1 fruit fly cellular context compared by ENCODE assay signal in genomic region chr3R:27130551-27131161, dm6.
A peak's percentile ranks its signal among the peaks of the same experiment; 100 is the strongest.
TF ChIP-seq lines count a peak whose summit lies in the region.

No protein-coding gene starts in this region.

TF ChIP-seq in whole organism, embryonic, 481 proteins besides CTCF, POLR2A, EP300 and RAD21 (continued from another document):
- TF ChIP-seq E2f2 (GFP tag; IDR thresholded peaks at IDR 0.05; lab: Robert Waterston, UW) = no peak
- no peak for TF ChIP-seq CHES-1-like (GFP tag; optimal IDR thresholded peaks at IDR 0.05; lab: Kevin White, UChicago)
- TF ChIP-seq Opbp (GFP tag; IDR thresholded peaks at IDR 0.05; lab: Robert Waterston, UW; ENCODE audit: partially characterized antibody) = no peak
- TF ChIP-seq otp (GFP tag; IDR thresholded peaks at IDR 0.05; lab: Robert Waterston, UW) = 0 out of 3 replicates have a peak, but pooled peaks have one; percentile 17
- no peak for TF ChIP-seq zfh2 (GFP tag; optimal IDR thresholded peaks at IDR 0.05; lab: Kevin White, UChicago)
- TF ChIP-seq h (optimal IDR thresholded peaks at IDR 0.05; lab: Kevin White, UChicago) = no peak
- no peak for TF ChIP-seq Xrp1 (GFP tag; IDR thresholded peaks at IDR 0.05; lab: Robert Waterston, UW)
- no peak for TF ChIP-seq Bdp1 (GFP tag; optimal IDR thresholded peaks at IDR 0.05; lab: Kevin White, UChicago)
- TF ChIP-seq vvl (GFP tag; IDR thresholded peaks at IDR 0.05; lab: Robert Waterston, UW) = 0 out of 2 replicates have a peak, but pooled peaks have one; percentile 11
- no peak for TF ChIP-seq YL-1 (GFP tag; optimal IDR thresholded peaks at IDR 0.05; lab: Kevin White, UChicago)
- TF ChIP-seq slp2 (GFP tag; optimal IDR thresholded peaks at IDR 0.05; lab: Kevin White, UChicago) = no peak
- no peak for TF ChIP-seq CG3407 (GFP tag; optimal IDR thresholded peaks at IDR 0.05; lab: Kevin White, UChicago)
- no peak for TF ChIP-seq tll (GFP tag; optimal IDR thresholded peaks at IDR 0.05; lab: Kevin White, UChicago)
- no peak for TF ChIP-seq CG7357 (GFP tag; IDR thresholded peaks at IDR 0.05; lab: Robert Waterston, UW)
- TF ChIP-seq CG6765 (GFP tag; optimal IDR thresholded peaks at IDR 0.05; lab: Kevin White, UChicago) = no peak
- peak; percentile 37 for TF ChIP-seq CG10543 (GFP tag; optimal IDR thresholded peaks at IDR 0.05; lab: Kevin White, UChicago)
- TF ChIP-seq Hr78 (GFP tag; optimal IDR thresholded peaks at IDR 0.05; lab: Kevin White, UChicago) = no peak
- TF ChIP-seq vfl (GFP tag; optimal IDR thresholded peaks at IDR 0.05; lab: Kevin White, UChicago) = no peak
- TF ChIP-seq CG2129 (GFP tag; IDR thresholded peaks at IDR 0.05; lab: Robert Waterston, UW; ENCODE audit: partially characterized antibody) = no peak
- TF ChIP-seq jigr1 (GFP tag; IDR thresholded peaks at IDR 0.05; lab: Robert Waterston, UW) = no peak
- no peak for TF ChIP-seq lmd (GFP tag; IDR thresholded peaks at IDR 0.05; lab: Robert Waterston, UW)
- TF ChIP-seq lbe (GFP tag; optimal IDR thresholded peaks at IDR 0.05; lab: Kevin White, UChicago) = no peak
- TF ChIP-seq CG11456 (GFP tag; IDR thresholded peaks at IDR 0.05; lab: Robert Waterston, UW) = no peak
- no peak for TF ChIP-seq CG8290 (GFP tag; optimal IDR thresholded peaks at IDR 0.05; lab: Kevin White, UChicago)
- peak in 1 of 2 experiments; percentile 22 for TF ChIP-seq CG8290 (tag; optimal IDR thresholded peaks at IDR 0.05; lab: Kevin White, UChicago)
- TF ChIP-seq Adf1 (GFP tag; IDR thresholded peaks at IDR 0.05; lab: Robert Waterston, UW) = peak; percentile 36; the same call in 1 of the 2 replicates
- TF ChIP-seq CG13123 (GFP tag; optimal IDR thresholded peaks at IDR 0.05; lab: Kevin White, UChicago) = no peak
- TF ChIP-seq CG13624 (GFP tag; optimal IDR thresholded peaks at IDR 0.05; lab: Kevin White, UChicago) = peak; percentile 4
- TF ChIP-seq en (GFP tag; optimal IDR thresholded peaks at IDR 0.05; lab: Kevin White, UChicago) = no peak
- no peak for TF ChIP-seq so (GFP tag; IDR thresholded peaks at IDR 0.05; lab: Robert Waterston, UW)
- no peak for TF ChIP-seq B-H1 (GFP tag; IDR thresholded peaks at IDR 0.05; lab: Robert Waterston, UW)
- no peak for TF ChIP-seq Doc3 (GFP tag; IDR thresholded peaks at IDR 0.05; lab: Robert Waterston, UW; ENCODE audit: partially characterized antibody)
- no peak for TF ChIP-seq fru (optimal IDR thresholded peaks at IDR 0.05; lab: Kevin White, UChicago)
- TF ChIP-seq pita (GFP tag; optimal IDR thresholded peaks at IDR 0.05; lab: Kevin White, UChicago) = no peak
- peak; percentile 4 for TF ChIP-seq B-H2 (GFP tag; optimal IDR thresholded peaks at IDR 0.05; lab: Kevin White, UChicago)
- TF ChIP-seq Max (GFP tag; optimal IDR thresholded peaks at IDR 0.05; lab: Kevin White, UChicago) = no peak
- no peak for TF ChIP-seq CG2120 (GFP tag; optimal IDR thresholded peaks at IDR 0.05; lab: Kevin White, UChicago)
- TF ChIP-seq GATAe (GFP tag; conservative IDR thresholded peaks at IDR 0.05; lab: Robert Waterston, UW) = no peak
- no peak for TF ChIP-seq nom (GFP tag; optimal IDR thresholded peaks at IDR 0.05; lab: Kevin White, UChicago)
- no peak for TF ChIP-seq sr (GFP tag; IDR thresholded peaks at IDR 0.05; lab: Robert Waterston, UW)
- peak; percentile 77 for TF ChIP-seq crol (GFP tag; IDR thresholded peaks at IDR 0.05; lab: Robert Waterston, UW)
- no peak for TF ChIP-seq CG34376 (GFP tag; optimal IDR thresholded peaks at IDR 0.05; lab: Kevin White, UChicago)
- no peak for TF ChIP-seq kni (GFP tag; optimal IDR thresholded peaks at IDR 0.05; lab: Kevin White, UChicago)
- TF ChIP-seq jumu (GFP tag; optimal IDR thresholded peaks at IDR 0.05; lab: Kevin White, UChicago) = no peak
- peak; percentile 11 for TF ChIP-seq lab (GFP tag; optimal IDR thresholded peaks at IDR 0.05; lab: Kevin White, UChicago)
- TF ChIP-seq grau (tag; optimal IDR thresholded peaks at IDR 0.05; lab: Kevin White, UChicago) = no peak
- peak; percentile 23 for TF ChIP-seq CG15269 (tag; optimal IDR thresholded peaks at IDR 0.05; lab: Kevin White, UChicago)
- no peak for TF ChIP-seq CG3726 (GFP tag; IDR thresholded peaks at IDR 0.05; lab: Robert Waterston, UW)
- no peak for TF ChIP-seq CG11085 (GFP tag; IDR thresholded peaks at IDR 0.05; lab: Robert Waterston, UW)
- TF ChIP-seq C15 (GFP tag; IDR thresholded peaks at IDR 0.05; lab: Robert Waterston, UW) = no peak
- TF ChIP-seq PHDP (tag; optimal IDR thresholded peaks at IDR 0.05; lab: Kevin White, UChicago) = no peak
- TF ChIP-seq ttk (GFP tag; IDR thresholded peaks at IDR 0.05; lab: Robert Waterston, UW) = no peak
- no peak for TF ChIP-seq Stat92E (GFP tag; optimal IDR thresholded peaks at IDR 0.05; lab: Kevin White, UChicago)
- TF ChIP-seq ftz-f1 (GFP tag; optimal IDR thresholded peaks at IDR 0.05; lab: Kevin White, UChicago) = peak; percentile 63
- TF ChIP-seq Hmx (GFP tag; optimal IDR thresholded peaks at IDR 0.05; lab: Kevin White, UChicago) = no peak
- TF ChIP-seq al (GFP tag; IDR thresholded peaks at IDR 0.05; lab: Robert Waterston, UW) = no peak
- no peak for TF ChIP-seq ara (GFP tag; IDR thresholded peaks at IDR 0.05; lab: Robert Waterston, UW)
- no peak for TF ChIP-seq HLH54F (GFP tag; optimal IDR thresholded peaks at IDR 0.05; lab: Kevin White, UChicago)
- TF ChIP-seq NC2α (GFP tag; optimal IDR thresholded peaks at IDR 0.05; lab: Kevin White, UChicago) = no peak
- no peak for TF ChIP-seq CG4328 (GFP tag; optimal IDR thresholded peaks at IDR 0.05; lab: Kevin White, UChicago)
- no peak for TF ChIP-seq fd102C (GFP tag; optimal IDR thresholded peaks at IDR 0.05; lab: Kevin White, UChicago)
- peak; percentile 19 for TF ChIP-seq mirr (GFP tag; optimal IDR thresholded peaks at IDR 0.05; lab: Kevin White, UChicago)
